Worm (Caenorhabditis elegans) whole organism, mixed stage, embryonic: ENCODE results near the gene ceh-90.

Source experiments
- elt-1 ChIP-seq: sonication (generic microtip); optimal IDR thresholded peaks from 2 replicates; lab custom pipeline; 2017; ENCODE audit warnings: missing genetic modification characterization, mild to moderate bottlenecking, missing compliant biosample characterization, antibody characterized with exemption, moderate library complexity, borderline replicate concordance; ENCODE audit not compliant: insufficient read depth
- lin-32 ChIP-seq: fragments of 200-800 bp; sonication (Bioruptor generic); optimal IDR thresholded peaks from 2 replicates; lab custom pipeline; 2018; ENCODE audit warnings: mild to moderate bottlenecking, missing genetic modification characterization, missing compliant biosample characterization
- nhr-76 ChIP-seq: sonication (generic microtip); optimal IDR thresholded peaks from 2 replicates; lab custom pipeline; 2017; ENCODE audit warnings: missing biosample characterization, missing genetic modification characterization
- unc-39 ChIP-seq: fragments of 150-350 bp; optimal IDR thresholded peaks from 2 replicates; lab custom pipeline; 2014; ENCODE audit warnings: missing biosample characterization, missing genetic modification characterization

ce11 chrX:14125870-14126269 is 30.9 kb downstream of the ceh-90 start, which contains the start of gene F28H6.6:
- TF ChIP-seq nhr-76 (tag; lab: Kevin White, UChicago) (no peak), lin-32 (GFP tag; lab: Kevin White, UChicago) (no peak), unc-39 (no peak), elt-1 (tag; lab: Kevin White, UChicago) (no peak)
